Worm (Caenorhabditis elegans) whole organism, L2 larva: ENCODE measurements around the gene C08F8.9.

Experiments
- aly-2 ChIP-seq: fragments of 150-350 bp; optimal IDR thresholded peaks from 2 replicates; lab custom pipeline; 2014; ENCODE audit warnings: missing biosample characterization, missing genetic modification characterization
- ama-1 ChIP-seq: fragments of 150-350 bp; optimal IDR thresholded peaks from 2 replicates; lab custom pipeline; 2018; ENCODE audit warnings: inconsistent platforms
- ceh-82 ChIP-seq: fragments of 150-350 bp; optimal IDR thresholded peaks from 2 replicates; lab custom pipeline; 2014; ENCODE audit warnings: missing biosample characterization, missing genetic modification characterization
- fos-1 ChIP-seq: fragments of 150-350 bp; optimal IDR thresholded peaks from 2 replicates; lab custom pipeline; 2014; ENCODE audit warnings: missing biosample characterization, missing genetic modification characterization
- mab-5 ChIP-seq: fragments of 150-350 bp; optimal IDR thresholded peaks from 2 replicates; lab custom pipeline; 2014; ENCODE audit warnings: missing biosample characterization, missing genetic modification characterization
- mbf-1 ChIP-seq: sonication (generic microtip); optimal IDR thresholded peaks from 2 replicates; lab custom pipeline; 2017; ENCODE audit warnings: missing biosample characterization, missing genetic modification characterization
- nhr-12 ChIP-seq: fragments of 150-350 bp; optimal IDR thresholded peaks from 2 replicates; lab custom pipeline; 2014; ENCODE audit warnings: missing biosample characterization, missing genetic modification characterization
- nhr-25 ChIP-seq: fragments of 150-350 bp; sonication (generic microtip); optimal IDR thresholded peaks from 3 replicates; lab custom pipeline; 2014; ENCODE audit warnings: missing biosample characterization, missing genetic modification characterization
- nhr-77 ChIP-seq: fragments of 150-350 bp; optimal IDR thresholded peaks from 2 replicates; lab custom pipeline; 2014; ENCODE audit warnings: missing biosample characterization, missing genetic modification characterization
- snpc-4 ChIP-seq: fragments of 150-350 bp; optimal IDR thresholded peaks from 2 replicates; lab custom pipeline; 2014; ENCODE audit warnings: missing biosample characterization, missing genetic modification characterization
- unc-39 ChIP-seq: fragments of 150-350 bp; optimal IDR thresholded peaks from 2 replicates; lab custom pipeline; 2014; ENCODE audit warnings: missing biosample characterization, missing genetic modification characterization
- unc-62 ChIP-seq: fragments of 150-350 bp; optimal IDR thresholded peaks from 2 replicates; lab custom pipeline; 2014; ENCODE audit warnings: missing biosample characterization, missing genetic modification reagents, missing genetic modification characterization
- ztf-11 ChIP-seq: sonication (generic microtip); optimal IDR thresholded peaks from 2 replicates; lab custom pipeline; 2017; ENCODE audit warnings: missing biosample characterization, missing genetic modification characterization

DNA sequence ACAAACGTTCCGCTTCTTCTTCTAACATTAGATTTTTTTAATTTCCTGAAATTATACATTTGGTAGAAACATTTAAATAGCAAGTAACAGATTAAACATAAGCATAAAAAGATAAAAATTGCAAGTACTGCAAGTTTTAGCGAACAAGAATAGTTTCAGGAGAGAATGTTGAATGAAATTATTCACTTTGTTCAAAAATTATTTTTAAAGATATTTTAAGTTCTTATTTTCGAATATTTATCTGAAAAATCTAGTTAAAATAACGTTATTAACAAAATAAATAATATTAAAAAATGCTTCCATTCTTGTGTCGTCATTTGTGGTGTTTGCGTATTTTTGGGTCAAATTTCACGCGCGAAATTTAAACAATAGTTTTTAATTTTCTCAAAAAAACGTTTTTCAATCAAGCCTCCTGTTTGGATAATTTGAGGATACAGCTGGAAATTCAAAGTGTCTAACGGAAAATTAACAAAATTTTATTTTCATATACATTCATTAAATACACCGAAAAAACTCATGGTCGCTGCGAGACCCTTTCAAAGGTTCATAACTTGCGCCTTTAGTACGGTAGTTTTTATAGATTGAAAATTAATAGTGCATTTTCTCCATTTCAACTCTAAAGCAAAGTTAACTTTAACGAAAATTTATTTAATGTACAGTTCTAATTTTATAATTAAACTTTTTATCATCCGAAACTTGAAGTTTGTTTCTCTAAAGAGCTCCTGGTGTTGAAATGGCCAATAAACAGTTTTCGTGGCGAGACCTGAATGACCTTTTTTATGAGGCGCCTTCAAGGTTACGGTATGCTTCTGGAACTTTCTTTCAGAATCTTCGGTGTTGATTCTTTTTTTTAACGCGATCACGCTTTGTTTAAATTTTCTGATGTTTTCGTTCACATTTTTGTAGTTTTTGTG lies 35.8 kb downstream of the C08F8.9 start, which contains the start of gene skih-2:
- TF ChIP-seq aly-2 (tag; lab: Kevin White, UChicago): no peak
- TF ChIP-seq ztf-11: no peak
- TF ChIP-seq mbf-1: no peak
- TF ChIP-seq unc-62 (GFP tag; lab: Kevin White, UChicago): no peak
- TF ChIP-seq nhr-12 (tag; lab: Kevin White, UChicago): no peak
- no peak for TF ChIP-seq unc-39
- no peak for TF ChIP-seq fos-1 (tag; lab: Kevin White, UChicago)
- no peak for TF ChIP-seq mab-5 (tag; lab: Kevin White, UChicago)
- TF ChIP-seq ceh-82 (tag; lab: Kevin White, UChicago): no peak
- no peak for TF ChIP-seq nhr-77 (tag; lab: Kevin White, UChicago)
- TF ChIP-seq ama-1 (lab: Kevin White, UChicago): no peak
- no peak for TF ChIP-seq snpc-4 (tag; lab: Kevin White, UChicago)
- TF ChIP-seq nhr-25 (tag; lab: Kevin White, UChicago): peak; percentile 5
